Fruit fly (Drosophila melanogaster) whole organism, embryonic: ENCODE measurements around the gene CG2608.

Experiments used
- Atf6 ChIP-seq: fragments of 200-800 bp; sonication (Bioruptor generic); IDR thresholded peaks from 2 replicates; pipeline ENCODE4 v1.3.6; 2022; ENCODE audit warnings: missing biosample characterization, missing genetic modification characterization
- Bteb2 ChIP-seq: fragments of 200-800 bp; sonication (Bioruptor generic); optimal IDR thresholded peaks from 2 replicates; lab custom pipeline; 2016; ENCODE audit warnings: missing biosample characterization, missing genetic modification characterization
- CG10267 ChIP-seq: fragments of 200-800 bp; sonication (Bioruptor generic); optimal IDR thresholded peaks from 2 replicates; lab custom pipeline; 2018; ENCODE audit warnings: missing biosample characterization, mild to moderate bottlenecking, missing genetic modification characterization, moderate library complexity
- CG11504 ChIP-seq: fragments of 200-800 bp; sonication (Bioruptor generic); optimal IDR thresholded peaks from 3 replicates; lab custom pipeline; 2019; ENCODE audit warnings: missing biosample characterization, mild to moderate bottlenecking, missing genetic modification characterization, moderate library complexity
- CG12769 ChIP-seq: fragments of 200-800 bp; sonication (Bioruptor generic); optimal IDR thresholded peaks from 2 replicates; lab custom pipeline; 2019; ENCODE audit warnings: missing biosample characterization, mild to moderate bottlenecking, missing genetic modification characterization, moderate library complexity
- CG14050 ChIP-seq: fragments of 200-800 bp; sonication (Bioruptor generic); IDR thresholded peaks from 3 replicates; pipeline ENCODE4 v1.3.6; 2022; ENCODE audit warnings: missing biosample characterization, missing genetic modification characterization
- CG1529 ChIP-seq: fragments of 200-800 bp; sonication (Bioruptor generic); optimal IDR thresholded peaks from 3 replicates; lab custom pipeline; 2018; ENCODE audit warnings: missing biosample characterization, missing genetic modification characterization
- CG15696 ChIP-seq: fragments of 200-800 bp; sonication (Bioruptor generic); optimal IDR thresholded peaks from 2 replicates; lab custom pipeline; 2019; ENCODE audit warnings: missing biosample characterization, mild to moderate bottlenecking, missing genetic modification characterization, moderate library complexity
- CG16815 ChIP-seq: fragments of 200-800 bp; sonication (Bioruptor generic); optimal IDR thresholded peaks from 3 replicates; lab custom pipeline; 2017; ENCODE audit warnings: missing biosample characterization, mild to moderate bottlenecking, missing genetic modification characterization
- CG17829 ChIP-seq: fragments of 200-800 bp; optimal IDR thresholded peaks from 2 replicates; lab custom pipeline; 2019; ENCODE audit warnings: missing biosample characterization, mild to moderate bottlenecking, missing genetic modification characterization, moderate library complexity
- CG18476 ChIP-seq: fragments of 200-800 bp; sonication (Bioruptor generic); optimal IDR thresholded peaks from 2 replicates; lab custom pipeline; 2016; ENCODE audit warnings: missing biosample characterization, mild to moderate bottlenecking, missing genetic modification characterization
- CG30020 ChIP-seq: fragments of 200-800 bp; optimal IDR thresholded peaks from 2 replicates; lab custom pipeline; 2019; ENCODE audit warnings: missing biosample characterization, mild to moderate bottlenecking, missing genetic modification characterization, moderate library complexity
- CG31388 ChIP-seq: fragments of 200-800 bp; sonication (Bioruptor generic); optimal IDR thresholded peaks from 2 replicates; lab custom pipeline; 2016; ENCODE audit warnings: missing biosample characterization, missing genetic modification characterization
- CG33557 ChIP-seq: fragments of 200-800 bp; sonication (Bioruptor generic); optimal IDR thresholded peaks from 2 replicates; lab custom pipeline; 2019; ENCODE audit warnings: missing biosample characterization, mild to moderate bottlenecking, missing genetic modification characterization, moderate library complexity
- CG7839 ChIP-seq: fragments of 200-800 bp; sonication (Bioruptor generic); optimal IDR thresholded peaks from 3 replicates; lab custom pipeline; 2018; ENCODE audit warnings: missing biosample characterization, mild to moderate bottlenecking, missing genetic modification characterization, moderate library complexity
- CG7928 ChIP-seq: fragments of 200-800 bp; sonication (Bioruptor generic); optimal IDR thresholded peaks from 2 replicates; lab custom pipeline; 2017; ENCODE audit warnings: missing biosample characterization, mild to moderate bottlenecking, missing genetic modification characterization
- D19A ChIP-seq: fragments of 200-800 bp; optimal IDR thresholded peaks from 3 replicates; lab custom pipeline; 2019; ENCODE audit warnings: missing biosample characterization, mild to moderate bottlenecking, missing genetic modification characterization, moderate library complexity
- Dfd ChIP-seq, 2 experiments: fragments of >200 bp; optimal IDR thresholded peaks; 2 replicates each; lab custom pipeline; 2017; ENCODE audit warnings: missing biosample characterization in 2 of 2, missing genetic modification characterization in 2 of 2
- Dp ChIP-seq: fragments of 200-800 bp; sonication (Bioruptor generic); optimal IDR thresholded peaks from 2 replicates; lab custom pipeline; 2018; ENCODE audit warnings: missing biosample characterization, mild to moderate bottlenecking, missing genetic modification characterization, moderate library complexity
- Drgx ChIP-seq: fragments of 200-800 bp; sonication (Bioruptor generic); IDR thresholded peaks from 2 replicates; pipeline ENCODE4 v1.3.6; 2022; ENCODE audit warnings: missing biosample characterization, missing genetic modification characterization
- HLH3B ChIP-seq: fragments of 200-800 bp; sonication (Bioruptor generic); IDR thresholded peaks from 2 replicates; pipeline ENCODE4 v1.3.6; 2022; ENCODE audit warnings: missing biosample characterization, missing genetic modification characterization
- HLHmδ ChIP-seq: fragments of 200-800 bp; sonication (Bioruptor generic); optimal IDR thresholded peaks from 2 replicates; lab custom pipeline; 2018; ENCODE audit warnings: missing biosample characterization, mild to moderate bottlenecking, missing genetic modification characterization, moderate library complexity
- Kr ChIP-seq: fragments of 200-800 bp; sonication (Bioruptor generic); optimal IDR thresholded peaks from 2 replicates; lab custom pipeline; 2017; ENCODE audit warnings: missing biosample characterization, mild to moderate bottlenecking, missing genetic modification characterization
- Opbp ChIP-seq: fragments of 200-800 bp; sonication (Bioruptor generic); IDR thresholded peaks from 3 replicates; pipeline ENCODE4 v1.3.6; 2022; ENCODE audit warnings: missing biosample characterization, missing genetic modification characterization; ENCODE audit not compliant: partially characterized antibody
- Rfx ChIP-seq: fragments of 200-800 bp; sonication (Bioruptor generic); IDR thresholded peaks from 2 replicates; pipeline ENCODE4 v1.3.6; 2022; ENCODE audit warnings: missing biosample characterization, missing genetic modification characterization
- abd-A ChIP-seq: fragments of 200-800 bp; sonication (Bioruptor generic); optimal IDR thresholded peaks from 3 replicates; lab custom pipeline; 2019; ENCODE audit warnings: missing biosample characterization, mild to moderate bottlenecking, missing genetic modification characterization, moderate library complexity
- al ChIP-seq: fragments of 200-800 bp; sonication (Bioruptor generic); IDR thresholded peaks from 2 replicates; pipeline ENCODE4 v1.3.6; 2022; ENCODE audit warnings: missing biosample characterization, missing genetic modification characterization
- aop ChIP-seq: fragments of 200-800 bp; sonication (Bioruptor generic); IDR thresholded peaks from 2 replicates; pipeline ENCODE4 v1.3.6; 2022; ENCODE audit warnings: missing biosample characterization, missing genetic modification characterization
- cato ChIP-seq: fragments of 200-800 bp; sonication (Bioruptor generic); optimal IDR thresholded peaks from 2 replicates; lab custom pipeline; 2016; ENCODE audit warnings: missing biosample characterization, missing genetic modification characterization, borderline replicate concordance
- crc ChIP-seq: fragments of 200-800 bp; sonication (Bioruptor generic); optimal IDR thresholded peaks from 2 replicates; lab custom pipeline; 2016; ENCODE audit warnings: missing biosample characterization, missing genetic modification characterization
- cwo ChIP-seq: fragments of 200-800 bp; sonication (Bioruptor generic); optimal IDR thresholded peaks from 3 replicates; lab custom pipeline; 2017; ENCODE audit warnings: missing biosample characterization, missing genetic modification characterization, mild to moderate bottlenecking, moderate library complexity, missing genetic modification reagents
- dmrt99B ChIP-seq: fragments of 200-800 bp; sonication (Bioruptor generic); optimal IDR thresholded peaks from 2 replicates; lab custom pipeline; 2018; ENCODE audit warnings: missing biosample characterization, mild to moderate bottlenecking, missing genetic modification characterization, moderate library complexity
- ewg ChIP-seq: fragments of 200-800 bp; sonication (Bioruptor generic); optimal IDR thresholded peaks from 3 replicates; lab custom pipeline; 2017; ENCODE audit warnings: mild to moderate bottlenecking, missing biosample characterization, missing genetic modification reagents, missing genetic modification characterization
- gfzf ChIP-seq: fragments of 200-800 bp; sonication (Bioruptor generic); optimal IDR thresholded peaks from 2 replicates; lab custom pipeline; 2016; ENCODE audit warnings: missing biosample characterization, mild to moderate bottlenecking, missing genetic modification characterization, moderate library complexity
- gt ChIP-seq: fragments of 200-800 bp; sonication (Bioruptor generic); IDR thresholded peaks from 2 replicates; pipeline ENCODE4 v1.3.6; 2022; ENCODE audit warnings: missing biosample characterization, missing genetic modification characterization
- kah ChIP-seq: fragments of 200-800 bp; sonication (Bioruptor generic); optimal IDR thresholded peaks from 2 replicates; lab custom pipeline; 2018; ENCODE audit warnings: missing biosample characterization, mild to moderate bottlenecking, missing genetic modification characterization
- knrl ChIP-seq: fragments of 200-800 bp; sonication (Bioruptor generic); IDR thresholded peaks from 3 replicates; pipeline ENCODE4 v1.3.6; 2022; ENCODE audit warnings: missing biosample characterization, missing genetic modification characterization; ENCODE audit not compliant: partially characterized antibody
- odd ChIP-seq: fragments of 200-800 bp; sonication (Bioruptor generic); optimal IDR thresholded peaks from 2 replicates; lab custom pipeline; 2017; ENCODE audit warnings: missing biosample characterization, mild to moderate bottlenecking, missing genetic modification characterization
- pfk ChIP-seq: fragments of 200-800 bp; sonication (Bioruptor generic); optimal IDR thresholded peaks from 2 replicates; lab custom pipeline; 2018; ENCODE audit warnings: missing biosample characterization, mild to moderate bottlenecking, missing genetic modification characterization, moderate library complexity
- pita ChIP-seq: fragments of 200-800 bp; sonication (Bioruptor generic); optimal IDR thresholded peaks from 2 replicates; lab custom pipeline; 2017; ENCODE audit warnings: missing biosample characterization, mild to moderate bottlenecking, missing genetic modification characterization
- pum ChIP-seq: fragments of 200-800 bp; sonication (Bioruptor generic); optimal IDR thresholded peaks from 2 replicates; lab custom pipeline; 2016; ENCODE audit warnings: missing biosample characterization, missing genetic modification characterization
- row ChIP-seq: fragments of 200-800 bp; sonication (Bioruptor generic); IDR thresholded peaks from 3 replicates; pipeline ENCODE4 v1.3.6; 2022; ENCODE audit warnings: missing biosample characterization, missing genetic modification characterization
- scrt ChIP-seq: fragments of 200-800 bp; sonication (Bioruptor generic); optimal IDR thresholded peaks from 2 replicates; lab custom pipeline; 2018; ENCODE audit warnings: missing biosample characterization, mild to moderate bottlenecking, missing genetic modification characterization, moderate library complexity
- sd ChIP-seq: fragments of 200-800 bp; sonication (Bioruptor generic); optimal IDR thresholded peaks from 3 replicates; lab custom pipeline; 2018; ENCODE audit warnings: missing biosample characterization, mild to moderate bottlenecking, missing genetic modification characterization, moderate library complexity
- sens ChIP-seq: fragments of 200-800 bp; sonication (Bioruptor generic); peaks from one replicate; lab custom pipeline; 2016; ENCODE audit warnings: missing biosample characterization, missing genetic modification characterization
- sima ChIP-seq: fragments of 200-800 bp; sonication (Bioruptor generic); optimal IDR thresholded peaks from 2 replicates; lab custom pipeline; 2016; ENCODE audit warnings: missing biosample characterization, missing genetic modification characterization
- trem ChIP-seq: fragments of 200-800 bp; optimal IDR thresholded peaks from 3 replicates; lab custom pipeline; 2019; ENCODE audit warnings: missing biosample characterization, mild to moderate bottlenecking, missing genetic modification characterization, moderate library complexity
- tx ChIP-seq: fragments of 200-800 bp; sonication (Bioruptor generic); optimal IDR thresholded peaks from 2 replicates; lab custom pipeline; 2016; ENCODE audit warnings: missing biosample characterization, missing genetic modification characterization
- wek ChIP-seq: fragments of 200-800 bp; sonication (Bioruptor generic); optimal IDR thresholded peaks from 3 replicates; lab custom pipeline; 2018; ENCODE audit warnings: missing biosample characterization, mild to moderate bottlenecking, missing genetic modification characterization, moderate library complexity
- zf30C ChIP-seq: fragments of 200-800 bp; sonication (Bioruptor generic); optimal IDR thresholded peaks from 3 replicates; lab custom pipeline; 2018; ENCODE audit warnings: missing biosample characterization, mild to moderate bottlenecking, missing genetic modification characterization

Gene CG2608

DNA sequence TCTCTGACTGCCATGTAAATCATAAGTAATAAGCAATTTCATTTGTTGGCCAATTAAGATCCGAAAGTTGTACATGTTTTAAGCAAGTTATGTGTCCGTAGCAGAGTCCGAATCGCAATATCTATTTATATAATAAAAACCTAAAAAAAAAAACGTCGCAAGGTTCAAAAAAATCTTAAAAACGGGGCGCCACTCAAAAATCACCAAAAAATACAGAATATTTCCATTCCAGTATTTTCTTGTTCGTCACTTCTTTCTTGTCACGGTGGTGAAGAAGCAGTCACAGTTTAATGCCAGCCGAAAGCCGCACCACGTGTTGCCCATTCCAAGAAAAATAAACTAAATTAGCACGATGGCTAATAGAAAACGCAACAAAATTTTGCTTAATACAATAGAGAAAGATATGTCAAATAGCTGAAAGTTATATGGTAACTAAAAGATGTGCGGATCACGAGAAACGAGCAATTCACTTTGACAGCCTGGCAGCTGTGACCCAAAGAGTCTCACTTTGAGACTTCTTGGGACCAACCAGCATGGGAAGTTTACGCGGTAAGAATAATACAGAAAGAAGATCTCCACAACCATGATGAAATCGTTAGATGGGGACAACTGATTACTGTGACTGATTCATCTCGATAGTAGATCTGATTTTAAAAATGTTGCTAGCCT, 1.8 kb downstream of the CG2608 start (continued):
- peak; percentile 49 for TF ChIP-seq trem (tag; lab: Kevin White, UChicago)
- no peak for TF ChIP-seq Drgx (GFP tag; lab: Robert Waterston, UW)
- no peak for TF ChIP-seq row
- TF ChIP-seq CG7839 (tag; lab: Kevin White, UChicago): no peak
- TF ChIP-seq odd (GFP tag; lab: Kevin White, UChicago): no peak
- TF ChIP-seq sima (GFP tag; lab: Kevin White, UChicago): no peak
- no peak for TF ChIP-seq ewg (GFP tag; lab: Kevin White, UChicago)
- no peak for TF ChIP-seq crc (GFP tag; lab: Kevin White, UChicago)
- no peak for TF ChIP-seq Atf6 (GFP tag; lab: Robert Waterston, UW)
- no peak for TF ChIP-seq gt (GFP tag; lab: Robert Waterston, UW)
- TF ChIP-seq tx: no peak
- TF ChIP-seq kah: peak; percentile 8
- no peak for TF ChIP-seq CG33557
- TF ChIP-seq CG31388 (GFP tag; lab: Kevin White, UChicago): no peak
- peak; percentile 24 for TF ChIP-seq CG10267 (tag; lab: Kevin White, UChicago)
- TF ChIP-seq abd-A (tag; lab: Kevin White, UChicago): no peak
- TF ChIP-seq CG15696 (tag; lab: Kevin White, UChicago): no peak
- no peak for TF ChIP-seq Kr
- TF ChIP-seq CG16815: no peak
- TF ChIP-seq wek (GFP tag; lab: Kevin White, UChicago): no peak
- TF ChIP-seq Dp (GFP tag; lab: Kevin White, UChicago): peak; percentile 65
- no peak for TF ChIP-seq Dfd (GFP tag; optimal IDR thresholded peaks at IDR 0.05; lab: Kevin White, UChicago)
- TF ChIP-seq Rfx: no peak
- TF ChIP-seq sens: peak; percentile 74
- TF ChIP-seq Bteb2 (GFP tag; lab: Kevin White, UChicago): peak; percentile 9
- peak; percentile 91 for TF ChIP-seq gfzf (GFP tag; lab: Kevin White, UChicago)
- no peak for TF ChIP-seq CG18476 (GFP tag; lab: Kevin White, UChicago)
- TF ChIP-seq pum: no peak
- TF ChIP-seq CG7928: no peak
- no peak for TF ChIP-seq aop (GFP tag; lab: Robert Waterston, UW)
- TF ChIP-seq CG11504: no peak
- TF ChIP-seq CG17829 (tag; lab: Kevin White, UChicago): peak; percentile 23
- peak; percentile 4 for TF ChIP-seq CG30020 (tag; lab: Kevin White, UChicago)
- TF ChIP-seq cwo (GFP tag; lab: Kevin White, UChicago): no peak
- TF ChIP-seq zf30C: peak; percentile 44
- no peak for TF ChIP-seq CG12769 (tag; lab: Kevin White, UChicago)
- no peak for TF ChIP-seq al
- TF ChIP-seq pita (GFP tag; lab: Kevin White, UChicago): no peak
- TF ChIP-seq Opbp (GFP tag; lab: Robert Waterston, UW): no peak
- no peak for TF ChIP-seq HLHmδ (GFP tag; lab: Kevin White, UChicago)
- TF ChIP-seq D19A (tag; lab: Kevin White, UChicago): no peak
- no peak for TF ChIP-seq HLH3B (GFP tag; lab: Robert Waterston, UW)
- peak; percentile 48 for TF ChIP-seq scrt (GFP tag; lab: Kevin White, UChicago)
- TF ChIP-seq CG1529 (GFP tag; lab: Kevin White, UChicago): no peak
- TF ChIP-seq knrl: no peak
- TF ChIP-seq pfk (GFP tag; lab: Kevin White, UChicago): no peak
- no peak for TF ChIP-seq dmrt99B
- no peak for TF ChIP-seq CG14050 (GFP tag; lab: Robert Waterston, UW)
- TF ChIP-seq cato: no peak
- TF ChIP-seq sd: no peak
